Worm (Caenorhabditis elegans) whole organism, young adult: Measurements from ENCODE around the gene F16H6.4.

Experiments
- ZK185.1 ChIP-seq: sonication (generic microtip); optimal IDR thresholded peaks from 2 replicates; lab custom pipeline; 2016; ENCODE audit warnings: mild to moderate bottlenecking, missing genetic modification characterization, missing compliant biosample characterization; ENCODE audit not compliant: poor library complexity, severe bottlenecking
- bed-2 ChIP-seq: fragments of 200-800 bp; sonication (Bioruptor generic); IDR thresholded peaks from 2 replicates; pipeline ENCODE4 v1.3.6; 2022; ENCODE audit warnings: missing genetic modification reagents, missing genetic modification characterization, missing compliant biosample characterization
- cebp-1 ChIP-seq, 2 experiments: fragments of 200-800 bp in 1 of 2; sonication (Bioruptor generic) in 1 of 2; sonication (generic microtip) in 1 of 2; IDR thresholded peaks in 1 of 2; optimal IDR thresholded peaks in 1 of 2; 2 replicates each; pipeline versions ENCODE4 v1.3.6 to Lab custom; 2017 to 2022; ENCODE audit warnings: missing compliant biosample characterization in 2 of 2, missing genetic modification characterization in 2 of 2, mild to moderate bottlenecking in 1 of 2, missing genetic modification reagents in 1 of 2, moderate library complexity in 1 of 2
- ceh-100 ChIP-seq: fragments of 200-800 bp; sonication (Bioruptor generic); IDR thresholded peaks from 2 replicates; pipeline ENCODE4 v1.3.6; 2022; ENCODE audit warnings: missing genetic modification reagents, missing genetic modification characterization, missing compliant biosample characterization
- hlh-12 ChIP-seq: sonication (generic microtip); optimal IDR thresholded peaks from 2 replicates; lab custom pipeline; 2016; ENCODE audit warnings: missing genetic modification characterization, missing compliant biosample characterization
- lsy-27 ChIP-seq: sonication (generic microtip); optimal IDR thresholded peaks from 2 replicates; lab custom pipeline; 2017; ENCODE audit warnings: missing genetic modification characterization, mild to moderate bottlenecking, missing compliant biosample characterization, antibody characterized with exemption, missing genotype, borderline replicate concordance; ENCODE audit not compliant: insufficient read depth
- mcd-1 ChIP-seq: fragments of 200-800 bp; sonication (Bioruptor generic); IDR thresholded peaks from 2 replicates; pipeline ENCODE4 v1.3.6; 2022; ENCODE audit warnings: missing genetic modification reagents, missing genetic modification characterization, missing compliant biosample characterization
- somi-1 ChIP-seq: fragments of 200-800 bp; sonication (Bioruptor generic); optimal IDR thresholded peaks from 2 replicates; lab custom pipeline; 2018; ENCODE audit warnings: mild to moderate bottlenecking, missing genetic modification characterization, missing compliant biosample characterization
- unc-62 ChIP-seq: fragments of 150-350 bp; optimal IDR thresholded peaks from 2 replicates; lab custom pipeline; 2014; ENCODE audit warnings: missing biosample characterization, missing genetic modification reagents, missing genetic modification characterization
- ztf-22 ChIP-seq: fragments of 200-800 bp; sonication (Bioruptor generic); optimal IDR thresholded peaks from 2 replicates; lab custom pipeline; 2018; ENCODE audit warnings: mild to moderate bottlenecking, missing genetic modification characterization, moderate library complexity, missing compliant biosample characterization
- ztf-28 ChIP-seq: fragments of 200-800 bp; sonication (Bioruptor generic); IDR thresholded peaks from 2 replicates; pipeline ENCODE4 v1.3.6; 2022; ENCODE audit warnings: missing genetic modification reagents, missing genetic modification characterization, missing compliant biosample characterization

DNA sequence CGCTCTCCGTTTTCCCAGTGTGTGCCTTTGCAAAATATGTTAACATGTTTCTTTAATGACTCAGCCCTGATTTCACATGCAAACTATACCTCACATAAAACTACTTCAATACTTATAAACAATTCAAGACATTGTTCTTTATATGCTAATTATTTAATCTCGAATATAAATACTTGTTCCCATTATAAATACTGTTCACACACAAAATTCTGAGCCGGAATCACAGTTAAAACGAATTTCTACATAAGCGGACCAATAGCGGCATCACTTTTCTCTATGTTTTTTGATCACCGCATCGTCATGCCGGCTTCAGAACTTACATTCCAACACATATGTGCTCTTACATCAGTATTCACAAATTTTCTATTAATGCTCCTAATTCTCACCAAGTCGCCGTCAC, 56.0 kb downstream of the F16H6.4 start, which contains the start of gene R10E8.5:
- TF ChIP-seq ZK185.1 (tag; lab: Kevin White, UChicago) (no peak), ztf-28 (GFP tag; lab: Robert Waterston, UW) (no peak), unc-62 (GFP tag; lab: Kevin White, UChicago) (no peak), bed-2 (GFP tag; lab: Robert Waterston, UW) (no peak), ceh-100 (GFP tag; lab: Robert Waterston, UW) (no peak), hlh-12 (tag; lab: Kevin White, UChicago) (no peak), somi-1 (GFP tag; lab: Kevin White, UChicago) (no peak), cebp-1 (GFP tag; IDR thresholded peaks at IDR 0.05; lab: Robert Waterston, UW) (no peak), cebp-1 (tag; optimal IDR thresholded peaks at IDR 0.05; lab: Kevin White, UChicago) (no peak), ztf-22 (GFP tag; lab: Kevin White, UChicago) (no peak), mcd-1 (GFP tag; lab: Robert Waterston, UW) (no peak), lsy-27 (no peak)
